Worm (Caenorhabditis elegans) whole organism, L4/young adult: Measurements from ENCODE around the gene C55A6.11.

Source experiments
- dao-5 ChIP-seq: sonication (generic microtip); optimal IDR thresholded peaks from 2 replicates; lab custom pipeline; 2016; ENCODE audit warnings: missing genotype, missing genetic modification characterization, moderate library complexity, missing compliant biosample characterization
- him-1 ChIP-seq: sonication (generic microtip); optimal IDR thresholded peaks from 2 replicates; lab custom pipeline; 2016; ENCODE audit warnings: missing genotype, missing genetic modification reagents, missing genetic modification characterization, missing compliant biosample characterization

DNA sequence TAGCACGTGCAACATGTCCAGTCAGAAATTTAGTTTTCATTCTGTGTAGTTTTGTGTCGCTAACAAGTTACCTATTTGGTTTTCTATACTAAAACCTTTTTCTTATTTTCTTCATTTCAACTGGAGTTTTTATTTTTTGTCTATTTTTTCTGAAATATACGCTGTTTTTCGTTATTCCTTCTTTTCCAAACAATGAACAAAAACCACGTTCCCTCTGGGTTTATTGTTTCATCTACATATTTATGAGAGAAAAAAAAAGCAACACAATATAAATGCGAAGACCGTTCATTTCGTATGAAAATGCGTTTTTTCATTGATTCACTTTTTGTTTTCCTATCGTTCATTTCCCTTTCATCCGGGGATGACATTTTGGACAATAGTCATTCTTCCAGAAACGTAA, 40.9 kb upstream of the C55A6.11 start, which contains the start of gene T11F9.22:
- TF ChIP-seq him-1 (tag; lab: Kevin White, UChicago): no peak
- TF ChIP-seq dao-5 (tag; lab: Kevin White, UChicago): no peak
